Fruit fly (Drosophila melanogaster): ENCODE measurements around the gene Spt3.

Gene Spt3

dm6 chr3R:11968030-11968753 is 48.8 kb upstream of the Spt3 start:
- TF ChIP-seq CG1621 (tag; optimal IDR thresholded peaks at IDR 0.05) (no peak), spab (GFP tag; optimal IDR thresholded peaks at IDR 0.05) (no peak), CG8632 (GFP tag; optimal IDR thresholded peaks at IDR 0.05) (no peak), CG6854 (GFP tag; optimal IDR thresholded peaks at IDR 0.05) (no peak), Hr4 (GFP tag; optimal IDR thresholded peaks at IDR 0.05) (no peak), Eip78C (GFP tag) (peak; percentile 68), Hr38 (GFP tag; optimal IDR thresholded peaks at IDR 0.05) (no peak), svp (GFP tag) (peak; percentile 86), Sox102F (GFP tag; optimal IDR thresholded peaks at IDR 0.05) (no peak), Ets21C (GFP tag; optimal IDR thresholded peaks at IDR 0.05) (no peak), vri (GFP tag; optimal IDR thresholded peaks at IDR 0.05) (peak; percentile 46), Ets96B (tag; optimal IDR thresholded peaks at IDR 0.05) (no peak), fkh (GFP tag; optimal IDR thresholded peaks at IDR 0.05) (peak; percentile 38), CG6808 (GFP tag; optimal IDR thresholded peaks at IDR 0.05) (no peak)

- TF ChIP-seq CG9139 (GFP tag; optimal IDR thresholded peaks at IDR 0.05) = no peak
- TF ChIP-seq svp (GFP tag) = peak; percentile 47
- TF ChIP-seq cyc (GFP tag; optimal IDR thresholded peaks at IDR 0.05) = no peak
- TF ChIP-seq CG10631 (GFP tag; optimal IDR thresholded peaks at IDR 0.05) = peak; percentile 12
- TF ChIP-seq Sox102F (GFP tag; optimal IDR thresholded peaks at IDR 0.05) = no peak
- peak; percentile 77 for TF ChIP-seq CG15336 (GFP tag; IDR thresholded peaks at IDR 0.05)
- no peak for TF ChIP-seq Eip93F (GFP tag; optimal IDR thresholded peaks at IDR 0.05)
- no peak for TF ChIP-seq lz (GFP tag; optimal IDR thresholded peaks at IDR 0.05)
- peak; percentile 73 for TF ChIP-seq CG32006 (GFP tag; optimal IDR thresholded peaks at IDR 0.05)
- peak; percentile 9 for TF ChIP-seq CG10669 (GFP tag; optimal IDR thresholded peaks at IDR 0.05)
- no peak for TF ChIP-seq CG11902 (GFP tag; optimal IDR thresholded peaks at IDR 0.05)
- peak; percentile 37 for TF ChIP-seq Lpt (GFP tag; optimal IDR thresholded peaks at IDR 0.05)
- TF ChIP-seq CG3032 (tag; optimal IDR thresholded peaks at IDR 0.05) = no peak
- TF ChIP-seq dsx (GFP tag; optimal IDR thresholded peaks at IDR 0.05; ENCODE audit: poor library complexity, severe bottlenecking) = no peak
- no peak for TF ChIP-seq CG8319 (GFP tag; optimal IDR thresholded peaks at IDR 0.05)
- TF ChIP-seq spab (GFP tag; optimal IDR thresholded peaks at IDR 0.05) = no peak
- TF ChIP-seq CG6276 (GFP tag; optimal IDR thresholded peaks at IDR 0.05) = peak; percentile 70
- TF ChIP-seq Hr4 (GFP tag; optimal IDR thresholded peaks at IDR 0.05) = peak; percentile 64
- no peak for TF ChIP-seq CG4318 (GFP tag; optimal IDR thresholded peaks at IDR 0.05)
- peak; percentile 49 for TF ChIP-seq OdsH (GFP tag; optimal IDR thresholded peaks at IDR 0.05)
- TF ChIP-seq CG31627 (GFP tag; optimal IDR thresholded peaks at IDR 0.05) = no peak
- no peak for TF ChIP-seq Sox15 (GFP tag; optimal IDR thresholded peaks at IDR 0.05)
- peak; percentile 7 for TF ChIP-seq Ets96B (tag; optimal IDR thresholded peaks at IDR 0.05)
- TF ChIP-seq Hr38 (GFP tag; optimal IDR thresholded peaks at IDR 0.05) = no peak
- peak; percentile 45; the same call in 1 of the 2 replicates for TF ChIP-seq Gug (GFP tag; IDR thresholded peaks at IDR 0.05)
- TF ChIP-seq vri (GFP tag; optimal IDR thresholded peaks at IDR 0.05) = no peak
- TF ChIP-seq Met (GFP tag; optimal IDR thresholded peaks at IDR 0.05) = peak; percentile 15
- no peak for TF ChIP-seq CG6854 (GFP tag; optimal IDR thresholded peaks at IDR 0.05)
- TF ChIP-seq fd85E (GFP tag; optimal IDR thresholded peaks at IDR 0.05) = no peak
- no peak for TF ChIP-seq esn (GFP tag; optimal IDR thresholded peaks at IDR 0.05)
- no peak for TF ChIP-seq CG6792 (GFP tag; optimal IDR thresholded peaks at IDR 0.05)
- no peak for TF ChIP-seq pdm3 (GFP tag; optimal IDR thresholded peaks at IDR 0.05)
- TF ChIP-seq net (GFP tag; optimal IDR thresholded peaks at IDR 0.05) = peak; percentile 36
- no peak for TF ChIP-seq CG6808 (GFP tag; optimal IDR thresholded peaks at IDR 0.05)
- no peak for TF ChIP-seq CG7368 (GFP tag; optimal IDR thresholded peaks at IDR 0.05)
- TF ChIP-seq CG16779 (tag; optimal IDR thresholded peaks at IDR 0.05) = no peak
- TF ChIP-seq Hr39 (GFP tag; optimal IDR thresholded peaks at IDR 0.05) = no peak
- TF ChIP-seq fkh (GFP tag; optimal IDR thresholded peaks at IDR 0.05) = no peak
- no peak for TF ChIP-seq Ets21C (GFP tag; optimal IDR thresholded peaks at IDR 0.05)
- peak; percentile 73 for TF ChIP-seq Eip78C (GFP tag)
- peak; percentile 57; the same call in 2 of the 3 replicates for TF ChIP-seq CG6163 (GFP tag; IDR thresholded peaks at IDR 0.05)
- TF ChIP-seq eg (GFP tag; IDR thresholded peaks at IDR 0.05) = peak; percentile 56; the same call in 1 of the 3 replicates
- no peak for TF ChIP-seq Blimp-1 (GFP tag; optimal IDR thresholded peaks at IDR 0.05)
- TF ChIP-seq Sox14 (GFP tag; optimal IDR thresholded peaks at IDR 0.05) = peak; percentile 35
- TF ChIP-seq salr (GFP tag; optimal IDR thresholded peaks at IDR 0.05) = no peak
- no peak for TF ChIP-seq CG1621 (tag; optimal IDR thresholded peaks at IDR 0.05)
Observed at dm6 chr3R:11969217-11969616, 47.7 kb upstream of the Spt3 start.
